Fruit fly (Drosophila melanogaster) whole organism, embryonic: Measurements from ENCODE around the gene Cpr76Bc.

ENCODE experiments used
- CG31388 ChIP-seq: fragments of 200-800 bp; sonication (Bioruptor generic); optimal IDR thresholded peaks from 2 replicates; lab custom pipeline; 2016; ENCODE audit warnings: missing biosample characterization, missing genetic modification characterization
- Camta ChIP-seq: fragments of 200-800 bp; sonication (Bioruptor generic); optimal IDR thresholded peaks from 2 replicates; lab custom pipeline; 2016; ENCODE audit warnings: missing biosample characterization, missing genetic modification characterization
- Hr39 ChIP-seq: fragments of >200 bp; optimal IDR thresholded peaks from 2 replicates; lab custom pipeline; 2017
- Xrp1 ChIP-seq: fragments of 200-800 bp; sonication (Bioruptor generic); IDR thresholded peaks from 2 replicates; pipeline ENCODE4 v1.3.6; 2022; ENCODE audit warnings: missing biosample characterization, missing genetic modification characterization
- fru ChIP-seq: fragments of >200 bp; optimal IDR thresholded peaks from 2 replicates; lab custom pipeline; 2017
- kah ChIP-seq: fragments of 200-800 bp; sonication (Bioruptor generic); optimal IDR thresholded peaks from 2 replicates; lab custom pipeline; 2018; ENCODE audit warnings: missing biosample characterization, mild to moderate bottlenecking, missing genetic modification characterization
- vfl ChIP-seq: fragments of 200-800 bp; sonication (Bioruptor generic); optimal IDR thresholded peaks from 2 replicates; lab custom pipeline; 2016; ENCODE audit warnings: missing biosample characterization, missing genetic modification characterization

DNA sequence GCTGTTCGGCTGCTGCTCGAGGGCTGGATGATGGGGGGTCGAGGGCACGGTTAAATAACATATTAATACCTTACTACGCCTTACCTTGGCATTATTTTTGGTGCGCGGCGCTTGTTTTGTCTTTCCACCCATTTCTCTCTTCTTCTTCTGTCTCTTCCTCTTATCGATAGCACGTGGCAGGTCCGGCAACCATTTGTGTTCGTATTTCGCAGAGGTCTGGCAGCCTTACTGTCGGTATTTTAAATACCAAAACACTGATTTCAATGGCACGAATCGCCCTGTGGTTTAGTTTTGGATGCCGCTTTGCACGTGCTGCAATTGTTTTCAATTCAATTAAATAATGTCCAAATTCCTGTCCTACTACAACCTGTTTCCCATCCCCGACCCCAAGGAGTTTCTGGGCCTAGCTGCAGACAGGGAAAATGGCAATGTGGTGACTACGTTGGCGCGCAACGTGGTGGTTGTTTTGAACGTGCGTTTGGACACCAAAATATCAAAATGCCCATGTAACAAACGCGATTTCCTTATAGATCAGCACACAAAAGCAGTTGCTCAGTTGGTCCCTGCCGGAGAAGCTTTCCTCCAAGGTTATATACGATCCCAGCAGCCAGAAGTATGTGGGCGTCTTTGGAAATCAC is 31.5 kb downstream of the Cpr76Bc start, which contains the start of the genes Ltn1 and CG9300:
- peak; percentile 44 for TF ChIP-seq Xrp1
- TF ChIP-seq Hr39 (lab: Kevin White, UChicago) = no peak
- TF ChIP-seq vfl (GFP tag; lab: Kevin White, UChicago) = peak; percentile 0
- TF ChIP-seq fru = no peak
- peak; percentile 59 for TF ChIP-seq kah (GFP tag; lab: Kevin White, UChicago)
- TF ChIP-seq CG31388 (GFP tag; lab: Kevin White, UChicago) = no peak
- TF ChIP-seq Camta = no peak
